Fruit fly (Drosophila melanogaster) whole organism, embryonic: ENCODE measurements around the gene tobi.

Source experiments
- CG16813 ChIP-seq: fragments of 200-800 bp; sonication (Bioruptor generic); IDR thresholded peaks from 3 replicates; pipeline ENCODE4 v1.3.6; 2022; ENCODE audit warnings: missing biosample characterization, missing genetic modification characterization; ENCODE audit not compliant: partially characterized antibody
- Elba2 ChIP-seq: fragments of 200-800 bp; sonication (Bioruptor generic); optimal IDR thresholded peaks from 3 replicates; lab custom pipeline; 2016; ENCODE audit warnings: missing biosample characterization, missing genetic modification characterization
- Lpt ChIP-seq: fragments of >200 bp; optimal IDR thresholded peaks from 2 replicates; lab custom pipeline; 2018; ENCODE audit warnings: missing biosample characterization, missing genetic modification characterization
- Ptx1 ChIP-seq: fragments of 200-800 bp; sonication (Bioruptor generic); IDR thresholded peaks from 2 replicates; pipeline ENCODE4 v1.3.6; 2022; ENCODE audit warnings: missing biosample characterization, missing genetic modification characterization
- Side ChIP-seq: fragments of 200-800 bp; sonication (Bioruptor generic); optimal IDR thresholded peaks from 2 replicates; lab custom pipeline; 2016; ENCODE audit warnings: missing biosample characterization, missing genetic modification characterization
- Ssrp ChIP-seq: fragments of 200-800 bp; sonication (Bioruptor generic); optimal IDR thresholded peaks from 2 replicates; lab custom pipeline; 2018; ENCODE audit warnings: missing biosample characterization, mild to moderate bottlenecking, missing genetic modification characterization, moderate library complexity
- Xbp1 ChIP-seq: fragments of 200-800 bp; sonication (Bioruptor generic); optimal IDR thresholded peaks from 3 replicates; lab custom pipeline; 2016; ENCODE audit warnings: missing biosample characterization, mild to moderate bottlenecking, missing genetic modification characterization
- amos ChIP-seq: fragments of 200-800 bp; sonication (Bioruptor generic); IDR thresholded peaks from 2 replicates; pipeline ENCODE4 v1.3.6; 2022; ENCODE audit warnings: missing biosample characterization, missing genetic modification characterization; ENCODE audit not compliant: partially characterized antibody
- ap ChIP-seq: fragments of 200-800 bp; sonication (Bioruptor generic); IDR thresholded peaks from 2 replicates; pipeline ENCODE4 v1.3.6; 2022; ENCODE audit warnings: missing biosample characterization, missing genetic modification characterization
- ara ChIP-seq: fragments of 200-800 bp; sonication (Bioruptor generic); IDR thresholded peaks from 2 replicates; pipeline ENCODE4 v1.3.6; 2022; ENCODE audit warnings: missing biosample characterization, missing genetic modification characterization
- crp ChIP-seq, 2 experiments: fragments of 200-800 bp; sonication (Bioruptor generic); optimal IDR thresholded peaks; 2 replicates in 1 of 2; 3 replicates in 1 of 2; lab custom pipeline; 2017; ENCODE audit warnings: missing biosample characterization in 2 of 2, missing genetic modification characterization in 2 of 2, mild to moderate bottlenecking in 1 of 2, moderate library complexity in 1 of 2
- grn ChIP-seq: fragments of 200-800 bp; sonication (Bioruptor generic); optimal IDR thresholded peaks from 3 replicates; lab custom pipeline; 2017; ENCODE audit warnings: missing biosample characterization, missing genetic modification characterization
- insv ChIP-seq, 2 experiments: fragments of 200-800 bp; sonication (Bioruptor generic); optimal IDR thresholded peaks; 3 replicates each; lab custom pipeline; 2016 to 2018; ENCODE audit warnings: missing biosample characterization in 2 of 2, missing genetic modification characterization in 2 of 2
- odd ChIP-seq: fragments of 200-800 bp; sonication (Bioruptor generic); optimal IDR thresholded peaks from 2 replicates; lab custom pipeline; 2017; ENCODE audit warnings: missing biosample characterization, mild to moderate bottlenecking, missing genetic modification characterization

DNA sequence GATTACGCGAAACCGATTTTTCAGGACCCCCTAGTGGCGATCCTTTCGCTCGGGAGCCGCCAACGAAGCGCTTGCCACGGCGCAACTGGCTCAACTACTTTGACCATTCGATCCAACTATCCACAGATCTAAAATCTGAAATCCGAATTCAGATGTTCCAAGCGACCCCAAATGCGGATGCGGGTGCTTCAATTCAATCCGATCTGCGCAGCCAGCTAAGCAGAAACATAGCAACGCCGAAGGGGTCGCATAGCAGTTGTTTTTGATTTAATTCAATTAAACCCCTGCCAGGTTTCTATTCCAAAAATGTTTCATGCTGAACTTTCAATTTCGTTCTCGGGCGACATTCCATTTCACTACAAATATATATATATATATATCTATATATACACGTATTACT is 36.0 kb upstream of the tobi start, which contains the start of gene alrm:
- no peak for TF ChIP-seq amos (GFP tag; lab: Robert Waterston, UW)
- no peak for TF ChIP-seq ap
- TF ChIP-seq crp (GFP tag; optimal IDR thresholded peaks at IDR 0.05; lab: Kevin White, UChicago), result no peak
- TF ChIP-seq Side (GFP tag; lab: Kevin White, UChicago), result no peak
- no peak for TF ChIP-seq Lpt (GFP tag; lab: Kevin White, UChicago)
- TF ChIP-seq Xbp1 (GFP tag; lab: Kevin White, UChicago), result no peak
- TF ChIP-seq Ssrp (tag; lab: Kevin White, UChicago), result no peak
- no peak for TF ChIP-seq odd (GFP tag; lab: Kevin White, UChicago)
- no peak for TF ChIP-seq insv (GFP tag; optimal IDR thresholded peaks at IDR 0.05; lab: Kevin White, UChicago)
- TF ChIP-seq Elba2, result no peak
- no peak for TF ChIP-seq Ptx1
- TF ChIP-seq grn (GFP tag; lab: Kevin White, UChicago), result no peak
- no peak for TF ChIP-seq ara
- TF ChIP-seq CG16813 (GFP tag; lab: Robert Waterston, UW), result no peak
